Fruit fly (Drosophila melanogaster) whole organism, prepupa: Measurements from ENCODE around the gene CG2924.

Source experiments
- Blimp-1 ChIP-seq: fragments of 200-800 bp; sonication (Bioruptor generic); optimal IDR thresholded peaks from 3 replicates; lab custom pipeline; 2017; ENCODE audit warnings: missing biosample characterization, missing genetic modification characterization, mild to moderate bottlenecking, moderate library complexity, missing genetic modification reagents
- CG10631 ChIP-seq: fragments of 200-800 bp; sonication (Bioruptor generic); optimal IDR thresholded peaks from 2 replicates; lab custom pipeline; 2016; ENCODE audit warnings: missing biosample characterization, missing genetic modification characterization
- CG10669 ChIP-seq: fragments of 200-800 bp; sonication (Bioruptor generic); optimal IDR thresholded peaks from 3 replicates; lab custom pipeline; 2018; ENCODE audit warnings: missing biosample characterization, mild to moderate bottlenecking, missing genetic modification characterization, moderate library complexity
- CG6808 ChIP-seq: fragments of 200-800 bp; sonication (Bioruptor generic); optimal IDR thresholded peaks from 3 replicates; lab custom pipeline; 2017; ENCODE audit warnings: missing biosample characterization, missing genetic modification characterization, mild to moderate bottlenecking, moderate library complexity, missing genetic modification reagents
- CG8319 ChIP-seq: fragments of 200-800 bp; sonication (Bioruptor generic); optimal IDR thresholded peaks from 3 replicates; lab custom pipeline; 2016; ENCODE audit warnings: missing biosample characterization, missing genetic modification characterization
- Hr39 ChIP-seq: fragments of 200-800 bp; sonication (Bioruptor generic); optimal IDR thresholded peaks from 2 replicates; lab custom pipeline; 2016; ENCODE audit warnings: missing biosample characterization, missing genetic modification characterization
- OdsH ChIP-seq: fragments of 200-800 bp; sonication (Bioruptor generic); optimal IDR thresholded peaks from 3 replicates; lab custom pipeline; 2016; ENCODE audit warnings: missing biosample characterization, missing genetic modification characterization
- achi ChIP-seq: fragments of 200-800 bp; sonication (Bioruptor generic); optimal IDR thresholded peaks from 3 replicates; lab custom pipeline; 2016; ENCODE audit warnings: missing biosample characterization, missing genetic modification characterization
- pdm3 ChIP-seq: fragments of 200-800 bp; sonication (Bioruptor generic); optimal IDR thresholded peaks from 3 replicates; lab custom pipeline; 2016; ENCODE audit warnings: missing biosample characterization, missing genetic modification characterization
- svp ChIP-seq: fragments of 200-800 bp; sonication (Bioruptor generic); peaks from one replicate; lab custom pipeline; 2016; ENCODE audit warnings: missing biosample characterization, missing genetic modification characterization
- topi ChIP-seq: fragments of 200-800 bp; sonication (Bioruptor generic); optimal IDR thresholded peaks from 3 replicates; lab custom pipeline; 2016; ENCODE audit warnings: missing biosample characterization, missing genetic modification characterization
- vri ChIP-seq: fragments of 200-800 bp; sonication (Bioruptor generic); optimal IDR thresholded peaks from 3 replicates; lab custom pipeline; 2016; ENCODE audit warnings: missing biosample characterization, mild to moderate bottlenecking, missing genetic modification characterization

- TF ChIP-seq CG10669 (GFP tag; lab: Kevin White, UChicago): no peak
- TF ChIP-seq Blimp-1 (GFP tag; lab: Kevin White, UChicago): peak; percentile 95
- no peak for TF ChIP-seq pdm3 (GFP tag; lab: Kevin White, UChicago)
- no peak for TF ChIP-seq vri (GFP tag; lab: Kevin White, UChicago)
- TF ChIP-seq CG8319 (GFP tag; lab: Kevin White, UChicago): no peak
- TF ChIP-seq OdsH (GFP tag; lab: Kevin White, UChicago): no peak
- TF ChIP-seq svp (GFP tag; lab: Kevin White, UChicago): no peak
- no peak for TF ChIP-seq topi
- no peak for TF ChIP-seq CG6808 (GFP tag; lab: Kevin White, UChicago)
- peak; percentile 14 for TF ChIP-seq achi (GFP tag; lab: Kevin White, UChicago)
- no peak for TF ChIP-seq CG10631 (GFP tag; lab: Kevin White, UChicago)
- no peak for TF ChIP-seq Hr39 (GFP tag; lab: Kevin White, UChicago)
Observed at dm6 chrX:2283470-2283869, 12.9 kb upstream of the CG2924 start.
